Worm (Caenorhabditis elegans) whole organism, L2 larva: ENCODE measurements around the gene ist-1.

ENCODE experiments used
- blmp-1 ChIP-seq: sonication (generic microtip); optimal IDR thresholded peaks from 2 replicates; lab custom pipeline; 2017; ENCODE audit warnings: missing genetic modification characterization, mild to moderate bottlenecking, missing compliant biosample characterization, antibody characterized with exemption, moderate library complexity; ENCODE audit not compliant: insufficient read depth
- ceh-16 ChIP-seq: fragments of 150-350 bp; optimal IDR thresholded peaks from 2 replicates; lab custom pipeline; 2014; ENCODE audit warnings: missing biosample characterization, missing genetic modification characterization
- elt-3 ChIP-seq: sonication (generic microtip); optimal IDR thresholded peaks from 2 replicates; lab custom pipeline; 2017; ENCODE audit warnings: missing biosample characterization, missing genetic modification characterization
- lin-11 ChIP-seq: fragments of 150-350 bp; sonication (generic microtip); optimal IDR thresholded peaks from 2 replicates; lab custom pipeline; 2014; ENCODE audit warnings: missing biosample characterization, missing genetic modification characterization, inconsistent platforms, mixed read lengths
- lin-39 ChIP-seq: fragments of 150-350 bp; optimal IDR thresholded peaks from 2 replicates; lab custom pipeline; 2014; ENCODE audit warnings: missing biosample characterization, missing genetic modification reagents, missing genetic modification characterization
- lsy-2 ChIP-seq, 2 experiments: fragments of 150-350 bp in 1 of 2; sonication (generic microtip) in 1 of 2; optimal IDR thresholded peaks; 2 replicates each; lab custom pipeline; 2014 to 2017; ENCODE audit warnings: missing biosample characterization in 2 of 2, missing genetic modification characterization in 2 of 2
- mdl-1 ChIP-seq, 2 experiments: fragments of 150-350 bp in 1 of 2; sonication (generic microtip) in 1 of 2; optimal IDR thresholded peaks; 2 replicates each; lab custom pipeline; 2017; ENCODE audit warnings: missing biosample characterization in 2 of 2, missing genetic modification characterization in 2 of 2
- nhr-11 ChIP-seq: fragments of 150-350 bp; optimal IDR thresholded peaks from 2 replicates; lab custom pipeline; 2014; ENCODE audit warnings: missing biosample characterization, missing genetic modification characterization
- nhr-21 ChIP-seq: fragments of 150-350 bp; optimal IDR thresholded peaks from 2 replicates; lab custom pipeline; 2014; ENCODE audit warnings: missing biosample characterization, missing genetic modification characterization
- peb-1 ChIP-seq: fragments of 150-350 bp; optimal IDR thresholded peaks from 2 replicates; lab custom pipeline; 2014; ENCODE audit warnings: missing biosample characterization, missing genetic modification characterization
- zag-1 ChIP-seq: fragments of 150-350 bp; optimal IDR thresholded peaks from 2 replicates; lab custom pipeline; 2014; ENCODE audit warnings: missing biosample characterization, missing genetic modification characterization

DNA sequence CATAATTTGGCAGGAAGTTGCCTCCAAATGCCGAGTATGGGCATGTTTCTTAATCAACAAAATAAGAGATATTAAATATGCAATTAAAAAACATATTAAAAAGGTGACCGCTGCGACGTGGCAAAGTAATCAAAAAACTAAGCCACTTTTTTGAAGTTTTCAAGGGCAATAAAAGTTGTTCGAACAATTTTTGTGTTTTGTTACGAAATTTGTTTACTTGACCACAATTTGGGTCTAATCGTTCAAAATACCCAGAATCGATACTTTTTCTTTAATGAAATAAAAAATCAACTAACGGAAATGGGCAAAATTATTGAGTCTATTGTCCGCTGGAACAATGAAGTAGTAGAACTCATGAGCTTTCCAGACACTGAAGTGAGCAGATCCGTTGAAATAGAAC lies 41.4 kb upstream of the ist-1 start, which contains the start of gene Y1B5A.1:
- TF ChIP-seq lsy-2 (tag; optimal IDR thresholded peaks at IDR 0.05; lab: Kevin White, UChicago) (no peak), nhr-11 (tag; lab: Kevin White, UChicago) (no peak), zag-1 (tag; lab: Kevin White, UChicago) (no peak), lin-39 (tag; lab: Kevin White, UChicago) (no peak), ceh-16 (no peak), nhr-21 (no peak), lin-11 (no peak), elt-3 (tag; lab: Kevin White, UChicago) (no peak), peb-1 (tag; lab: Kevin White, UChicago) (no peak), blmp-1 (tag; lab: Kevin White, UChicago) (no peak), mdl-1 (tag; optimal IDR thresholded peaks at IDR 0.05; lab: Kevin White, UChicago) (no peak)
